Worm (Caenorhabditis elegans): Measurements from ENCODE around the gene Y32B12C.1.

Y32B12C.1 gene

ce11 chrV:16591992-16592798 is 14.2 kb upstream of the Y32B12C.1 start, which contains the start of gene srh-269 (continued):
- TF ChIP-seq ztf-7 (tag; optimal IDR thresholded peaks at IDR 0.05) (no peak), nhr-102 (tag; optimal IDR thresholded peaks at IDR 0.05) (peak; percentile 77), nhr-28 (tag; optimal IDR thresholded peaks at IDR 0.05) (peak; percentile 38), sdz-12 (GFP tag; optimal IDR thresholded peaks at IDR 0.05) (peak; percentile 86), egl-43 (GFP tag; IDR thresholded peaks at IDR 0.05) (peak; percentile 96), ceh-62 (tag; optimal IDR thresholded peaks at IDR 0.05) (no peak), ces-1 (GFP tag; optimal IDR thresholded peaks at IDR 0.05) (no peak), lin-39 (tag; optimal IDR thresholded peaks at IDR 0.05) (no peak), mxl-3 (GFP tag; optimal IDR thresholded peaks at IDR 0.05) (peak; percentile 59), nhr-237 (tag; optimal IDR thresholded peaks at IDR 0.05) (no peak), vab-7 (GFP tag; IDR thresholded peaks at IDR 0.05) (peak; percentile 96), jun-1 (tag; optimal IDR thresholded peaks at IDR 0.05) (peak; percentile 33), snpc-4 (tag; optimal IDR thresholded peaks at IDR 0.05) (no peak), mep-1 (tag; optimal IDR thresholded peaks at IDR 0.05) (peak; percentile 34), saeg-2 (GFP tag; IDR thresholded peaks at IDR 0.05) (peak; percentile 65; the same call in 1 of the 2 replicates), gei-8 (GFP tag; optimal IDR thresholded peaks at IDR 0.05) (peak; percentile 82), lin-38 (GFP tag; IDR thresholded peaks at IDR 0.05) (no peak), spr-3 (GFP tag; optimal IDR thresholded peaks at IDR 0.05) (peak; percentile 69), lin-13 (GFP tag; optimal IDR thresholded peaks at IDR 0.05) (peak; percentile 38), nhr-77 (tag; optimal IDR thresholded peaks at IDR 0.05) (peak; percentile 10), ceh-28 (tag; optimal IDR thresholded peaks at IDR 0.05) (no peak), lin-1 (GFP tag; IDR thresholded peaks at IDR 0.05) (peak; percentile 83; the same call in 1 of the 2 replicates), ZK546.5 (tag; optimal IDR thresholded peaks at IDR 0.05) (no peak), arid-1 (GFP tag; conservative IDR thresholded peaks at IDR 0.05) (peak; percentile 92), nhr-11 (tag; optimal IDR thresholded peaks at IDR 0.05) (peak; percentile 69), cey-2 (tag; optimal IDR thresholded peaks at IDR 0.05; ENCODE audit: borderline replicate concordance, insufficient read depth) (no peak), nhr-111 (GFP tag; optimal IDR thresholded peaks at IDR 0.05) (peak; percentile 65), pqm-1 (tag; optimal IDR thresholded peaks at IDR 0.05) (no peak), nhr-48 (tag; optimal IDR thresholded peaks at IDR 0.05) (peak; percentile 55), daf-16 (GFP tag; optimal IDR thresholded peaks at IDR 0.05) (peak; percentile 54 to 79), daf-16 (tag; optimal IDR thresholded peaks at IDR 0.05) (peak; percentile 81), lin-15B (tag; optimal IDR thresholded peaks at IDR 0.05) (no peak), ceh-20 (GFP tag; IDR thresholded peaks at IDR 0.05) (peak; percentile 86), fkh-10 (GFP tag; optimal IDR thresholded peaks at IDR 0.05) (no peak), lir-3 (tag; optimal IDR thresholded peaks at IDR 0.05) (peak; percentile 25), Y105C5A.15 (GFP tag; IDR thresholded peaks at IDR 0.05) (0 out of 2 replicates have a peak, but pooled peaks have one; percentile 75)

ce11 chrV:16592947-16593791 is 13.2 kb upstream of the Y32B12C.1 start:
- TF ChIP-seq saeg-2 (GFP tag; IDR thresholded peaks at IDR 0.05), result 0 out of 2 replicates have a peak, but pooled peaks have one; percentile 22
- peak; percentile 15 for TF ChIP-seq nhr-102 (tag; optimal IDR thresholded peaks at IDR 0.05)
- peak; percentile 69 for TF ChIP-seq nhr-28 (tag; optimal IDR thresholded peaks at IDR 0.05)
- TF ChIP-seq mdt-29 (GFP tag; IDR thresholded peaks at IDR 0.05), result peak; percentile 10; the same call in 1 of the 2 replicates
- no peak for TF ChIP-seq nhr-42 (GFP tag; IDR thresholded peaks at IDR 0.05)
- 0 out of 2 replicates have a peak, but pooled peaks have one; percentile 38 for TF ChIP-seq dmd-9 (GFP tag; IDR thresholded peaks at IDR 0.05)
- no peak for TF ChIP-seq D1046.2 (GFP tag; IDR thresholded peaks at IDR 0.05)
- peak; percentile 43 for TF ChIP-seq hlh-30 (tag; optimal IDR thresholded peaks at IDR 0.05; ENCODE audit: insufficient read depth)
- peak; percentile 52; the same call in 1 of the 2 replicates for TF ChIP-seq tra-1 (GFP tag; IDR thresholded peaks at IDR 0.05)
- TF ChIP-seq hlh-11 (tag; optimal IDR thresholded peaks at IDR 0.05), result peak; percentile 63
- TF ChIP-seq fos-1 (tag; optimal IDR thresholded peaks at IDR 0.05), result no peak
- peak; percentile 64; the same call in 1 of the 2 replicates for TF ChIP-seq pha-4 (GFP tag; IDR thresholded peaks at IDR 0.05)
- TF ChIP-seq pha-4 (tag; optimal IDR thresholded peaks at IDR 0.05), result no peak
- TF ChIP-seq lin-1 (GFP tag; IDR thresholded peaks at IDR 0.05), result peak; percentile 40; the same call in 1 of the 2 replicates
- TF ChIP-seq vab-7 (GFP tag; IDR thresholded peaks at IDR 0.05), result no peak
- no peak for TF ChIP-seq ZK337.2 (GFP tag; IDR thresholded peaks at IDR 0.05)
- 0 out of 2 replicates have a peak, but pooled peaks have one; percentile 22 for TF ChIP-seq lin-38 (GFP tag; IDR thresholded peaks at IDR 0.05)
- TF ChIP-seq nhr-77 (tag; optimal IDR thresholded peaks at IDR 0.05), result peak; percentile 37

All from whole organism, L4 larva.